Fruit fly (Drosophila melanogaster) whole organism, embryonic: ENCODE measurements around the gene Rab18.

ENCODE experiments used
- BEAF-32 ChIP-seq: fragments of 200-800 bp; sonication (Bioruptor generic); optimal IDR thresholded peaks from 3 replicates; lab custom pipeline; 2017; ENCODE audit warnings: missing biosample characterization, missing genetic modification characterization, mild to moderate bottlenecking, moderate library complexity, missing genetic modification reagents
- CG10366 ChIP-seq: fragments of 200-800 bp; sonication (Bioruptor generic); IDR thresholded peaks from 2 replicates; pipeline ENCODE4 v1.3.6; 2022; ENCODE audit warnings: missing biosample characterization, missing genetic modification characterization
- CG11398 ChIP-seq: fragments of 200-800 bp; sonication (Bioruptor generic); optimal IDR thresholded peaks from 2 replicates; lab custom pipeline; 2016; ENCODE audit warnings: missing biosample characterization, missing genetic modification characterization
- CG11695 ChIP-seq: fragments of 200-800 bp; sonication (Bioruptor generic); IDR thresholded peaks from 3 replicates; pipeline ENCODE4 v1.3.6; 2022; ENCODE audit warnings: missing biosample characterization, missing genetic modification characterization
- CG11723 ChIP-seq: fragments of 200-800 bp; sonication (Bioruptor generic); optimal IDR thresholded peaks from 2 replicates; lab custom pipeline; 2017; ENCODE audit warnings: missing biosample characterization, mild to moderate bottlenecking, missing genetic modification characterization
- CG12659 ChIP-seq: fragments of 200-800 bp; sonication (Bioruptor generic); optimal IDR thresholded peaks from 3 replicates; lab custom pipeline; 2017; ENCODE audit warnings: mild to moderate bottlenecking, missing biosample characterization, missing genetic modification reagents, missing genetic modification characterization
- CG14965 ChIP-seq: fragments of 200-800 bp; sonication (Bioruptor generic); optimal IDR thresholded peaks from 2 replicates; lab custom pipeline; 2016; ENCODE audit warnings: missing biosample characterization, missing genetic modification characterization, borderline replicate concordance
- CG15011 ChIP-seq: fragments of 200-800 bp; sonication (Bioruptor generic); optimal IDR thresholded peaks from 3 replicates; lab custom pipeline; 2018; ENCODE audit warnings: missing biosample characterization, mild to moderate bottlenecking, missing genetic modification characterization
- CG15269 ChIP-seq: fragments of 200-800 bp; sonication (Bioruptor generic); optimal IDR thresholded peaks from 2 replicates; lab custom pipeline; 2018; ENCODE audit warnings: missing biosample characterization, mild to moderate bottlenecking, missing genetic modification characterization, moderate library complexity
- CG1529 ChIP-seq: fragments of 200-800 bp; sonication (Bioruptor generic); optimal IDR thresholded peaks from 3 replicates; lab custom pipeline; 2018; ENCODE audit warnings: missing biosample characterization, missing genetic modification characterization
- CG18599 ChIP-seq: fragments of 200-800 bp; sonication (Bioruptor generic); optimal IDR thresholded peaks from 3 replicates; lab custom pipeline; 2017; ENCODE audit warnings: missing biosample characterization, missing genetic modification characterization, mild to moderate bottlenecking, moderate library complexity, missing genetic modification reagents
- CG18764 ChIP-seq: fragments of 200-800 bp; sonication (Bioruptor generic); optimal IDR thresholded peaks from 3 replicates; lab custom pipeline; 2016; ENCODE audit warnings: missing biosample characterization, missing genetic modification characterization
- CG30020 ChIP-seq: fragments of 200-800 bp; optimal IDR thresholded peaks from 2 replicates; lab custom pipeline; 2019; ENCODE audit warnings: missing biosample characterization, mild to moderate bottlenecking, missing genetic modification characterization, moderate library complexity
- CG31441 ChIP-seq: fragments of 200-800 bp; sonication (Bioruptor generic); IDR thresholded peaks from 2 replicates; pipeline ENCODE4 v1.3.6; 2022; ENCODE audit warnings: missing biosample characterization, missing genetic modification characterization
- CG3281 ChIP-seq: fragments of 200-800 bp; sonication (Bioruptor generic); optimal IDR thresholded peaks from 3 replicates; lab custom pipeline; 2017; ENCODE audit warnings: missing biosample characterization, mild to moderate bottlenecking, missing genetic modification characterization
- CG3407 ChIP-seq: fragments of 200-800 bp; sonication (Bioruptor generic); optimal IDR thresholded peaks from 2 replicates; lab custom pipeline; 2018; ENCODE audit warnings: missing biosample characterization, mild to moderate bottlenecking, missing genetic modification characterization
- CG3847 ChIP-seq: fragments of 200-800 bp; sonication (Bioruptor generic); IDR thresholded peaks from 2 replicates; pipeline ENCODE4 v1.3.6; 2022; ENCODE audit warnings: missing biosample characterization, missing genetic modification characterization
- CG4404 ChIP-seq: fragments of 200-800 bp; sonication (Bioruptor generic); IDR thresholded peaks from 2 replicates; pipeline ENCODE4 v1.3.6; 2022; ENCODE audit warnings: missing biosample characterization, missing genetic modification characterization
- CG4707 ChIP-seq: fragments of 200-800 bp; sonication (Bioruptor generic); optimal IDR thresholded peaks from 2 replicates; lab custom pipeline; 2018; ENCODE audit warnings: missing biosample characterization, mild to moderate bottlenecking, missing genetic modification characterization, moderate library complexity
- CG6272 ChIP-seq: fragments of 200-800 bp; sonication (Bioruptor generic); IDR thresholded peaks from 2 replicates; pipeline ENCODE4 v1.3.6; 2022; ENCODE audit warnings: missing biosample characterization, missing genetic modification characterization
- CG6683 ChIP-seq: fragments of 200-800 bp; sonication (Bioruptor generic); optimal IDR thresholded peaks from 2 replicates; lab custom pipeline; 2017; ENCODE audit warnings: missing biosample characterization, mild to moderate bottlenecking, missing genetic modification characterization, missing genetic modification reagents
- CG7786 ChIP-seq: fragments of 200-800 bp; sonication (Bioruptor generic); optimal IDR thresholded peaks from 2 replicates; lab custom pipeline; 2016; ENCODE audit warnings: missing biosample characterization, missing genetic modification characterization
- CkIIα-i1 ChIP-seq: fragments of 200-800 bp; sonication (Bioruptor generic); IDR thresholded peaks from 2 replicates; pipeline ENCODE4 v1.3.6; 2022; ENCODE audit warnings: missing biosample characterization, missing genetic modification characterization
- D ChIP-seq, 2 experiments: fragments of 200-800 bp in 1 of 2; fragments of >200 bp in 1 of 2; sonication (Bioruptor generic) in 1 of 2; optimal IDR thresholded peaks; 2 replicates in 1 of 2; 3 replicates in 1 of 2; lab custom pipeline; 2017; ENCODE audit warnings: mild to moderate bottlenecking in 1 of 2, missing biosample characterization in 1 of 2, missing genetic modification characterization in 1 of 2, missing genetic modification reagents in 1 of 2
- E2f1 ChIP-seq: fragments of 200-800 bp; sonication (Bioruptor generic); IDR thresholded peaks from 2 replicates; pipeline ENCODE4 v1.3.6; 2022; ENCODE audit warnings: missing biosample characterization, missing genetic modification characterization
- HLH54F ChIP-seq: fragments of 200-800 bp; sonication (Bioruptor generic); optimal IDR thresholded peaks from 3 replicates; lab custom pipeline; 2016; ENCODE audit warnings: missing biosample characterization, missing genetic modification characterization
- Meics ChIP-seq: fragments of 200-800 bp; sonication (Bioruptor generic); optimal IDR thresholded peaks from 2 replicates; lab custom pipeline; 2017; ENCODE audit warnings: missing biosample characterization, mild to moderate bottlenecking, missing genetic modification characterization
- NC2α ChIP-seq: fragments of 200-800 bp; sonication (Bioruptor generic); optimal IDR thresholded peaks from 2 replicates; lab custom pipeline; 2016; ENCODE audit warnings: missing biosample characterization, missing genetic modification characterization
- NC2β ChIP-seq: fragments of 200-800 bp; sonication (Bioruptor generic); optimal IDR thresholded peaks from 2 replicates; lab custom pipeline; 2016; ENCODE audit warnings: missing biosample characterization, missing genetic modification characterization
- NfI ChIP-seq: fragments of 200-800 bp; sonication (Bioruptor generic); optimal IDR thresholded peaks from 3 replicates; lab custom pipeline; 2018; ENCODE audit warnings: missing biosample characterization, mild to moderate bottlenecking, missing genetic modification characterization, moderate library complexity
- Opbp ChIP-seq: fragments of 200-800 bp; sonication (Bioruptor generic); IDR thresholded peaks from 3 replicates; pipeline ENCODE4 v1.3.6; 2022; ENCODE audit warnings: missing biosample characterization, missing genetic modification characterization; ENCODE audit not compliant: partially characterized antibody
- Optix ChIP-seq: fragments of 200-800 bp; sonication (Bioruptor generic); IDR thresholded peaks from 3 replicates; pipeline ENCODE4 v1.3.6; 2022; ENCODE audit warnings: missing biosample characterization, missing genetic modification characterization
- Sry-δ ChIP-seq: fragments of 200-800 bp; sonication (Bioruptor generic); optimal IDR thresholded peaks from 2 replicates; lab custom pipeline; 2016; ENCODE audit warnings: missing biosample characterization, missing genetic modification characterization
- Ssrp ChIP-seq: fragments of 200-800 bp; sonication (Bioruptor generic); optimal IDR thresholded peaks from 2 replicates; lab custom pipeline; 2018; ENCODE audit warnings: missing biosample characterization, mild to moderate bottlenecking, missing genetic modification characterization, moderate library complexity
- cg ChIP-seq: fragments of 200-800 bp; sonication (Bioruptor generic); optimal IDR thresholded peaks from 3 replicates; lab custom pipeline; 2019; ENCODE audit warnings: missing biosample characterization, mild to moderate bottlenecking, missing genetic modification characterization, moderate library complexity
- crp ChIP-seq, 2 experiments: fragments of 200-800 bp; sonication (Bioruptor generic); optimal IDR thresholded peaks; 2 replicates in 1 of 2; 3 replicates in 1 of 2; lab custom pipeline; 2017; ENCODE audit warnings: missing biosample characterization in 2 of 2, missing genetic modification characterization in 2 of 2, mild to moderate bottlenecking in 1 of 2, moderate library complexity in 1 of 2
- dimm ChIP-seq: fragments of 200-800 bp; sonication (Bioruptor generic); IDR thresholded peaks from 2 replicates; pipeline ENCODE4 v1.3.6; 2022; ENCODE audit warnings: missing biosample characterization, missing genetic modification characterization
- fd3F ChIP-seq: fragments of 200-800 bp; sonication (Bioruptor generic); optimal IDR thresholded peaks from 2 replicates; lab custom pipeline; 2018; ENCODE audit warnings: missing biosample characterization, mild to moderate bottlenecking, missing genetic modification characterization, moderate library complexity
- kah ChIP-seq: fragments of 200-800 bp; sonication (Bioruptor generic); optimal IDR thresholded peaks from 2 replicates; lab custom pipeline; 2018; ENCODE audit warnings: missing biosample characterization, mild to moderate bottlenecking, missing genetic modification characterization
- klu ChIP-seq: fragments of 200-800 bp; sonication (Bioruptor generic); IDR thresholded peaks from 2 replicates; pipeline ENCODE4 v1.3.6; 2022; ENCODE audit warnings: missing biosample characterization, missing genetic modification characterization
- lbe ChIP-seq: fragments of 200-800 bp; sonication (Bioruptor generic); optimal IDR thresholded peaks from 2 replicates; lab custom pipeline; 2016; ENCODE audit warnings: missing biosample characterization, mild to moderate bottlenecking, missing genetic modification characterization
- lov ChIP-seq, 2 experiments: fragments of 200-800 bp in 1 of 2; fragments of >200 bp in 1 of 2; sonication (Bioruptor generic) in 1 of 2; IDR thresholded peaks in 1 of 2; optimal IDR thresholded peaks in 1 of 2; 2 replicates in 1 of 2; 3 replicates in 1 of 2; pipeline versions ENCODE4 v1.3.6 to Lab custom; 2017 to 2022; ENCODE audit warnings: missing biosample characterization in 1 of 2, missing genetic modification characterization in 1 of 2
- nau ChIP-seq: fragments of 200-800 bp; sonication (Bioruptor generic); optimal IDR thresholded peaks from 3 replicates; lab custom pipeline; 2017; ENCODE audit warnings: missing biosample characterization, mild to moderate bottlenecking, missing genetic modification characterization, missing genetic modification reagents
- nerfin-2 ChIP-seq: fragments of 200-800 bp; sonication (Bioruptor generic); IDR thresholded peaks from 2 replicates; pipeline ENCODE4 v1.3.6; 2022; ENCODE audit warnings: missing biosample characterization, missing genetic modification characterization; ENCODE audit not compliant: partially characterized antibody
- org-1 ChIP-seq: fragments of 200-800 bp; sonication (Bioruptor generic); optimal IDR thresholded peaks from 2 replicates; lab custom pipeline; 2017; ENCODE audit warnings: missing biosample characterization, missing genetic modification characterization
- peb ChIP-seq: fragments of 200-800 bp; sonication (Bioruptor generic); IDR thresholded peaks from 2 replicates; pipeline ENCODE4 v1.3.6; 2022; ENCODE audit warnings: missing biosample characterization, missing genetic modification characterization
- phol ChIP-seq: fragments of 200-800 bp; sonication (Bioruptor generic); optimal IDR thresholded peaks from 3 replicates; lab custom pipeline; 2018; ENCODE audit warnings: missing biosample characterization, mild to moderate bottlenecking, missing genetic modification characterization, moderate library complexity
- ro ChIP-seq: fragments of 200-800 bp; sonication (Bioruptor generic); IDR thresholded peaks from 2 replicates; pipeline ENCODE4 v1.3.6; 2022; ENCODE audit warnings: missing biosample characterization, missing genetic modification characterization
- trh ChIP-seq: fragments of 200-800 bp; sonication (Bioruptor generic); optimal IDR thresholded peaks from 2 replicates; lab custom pipeline; 2016; ENCODE audit warnings: missing biosample characterization, missing genetic modification characterization

Gene Rab18

DNA sequence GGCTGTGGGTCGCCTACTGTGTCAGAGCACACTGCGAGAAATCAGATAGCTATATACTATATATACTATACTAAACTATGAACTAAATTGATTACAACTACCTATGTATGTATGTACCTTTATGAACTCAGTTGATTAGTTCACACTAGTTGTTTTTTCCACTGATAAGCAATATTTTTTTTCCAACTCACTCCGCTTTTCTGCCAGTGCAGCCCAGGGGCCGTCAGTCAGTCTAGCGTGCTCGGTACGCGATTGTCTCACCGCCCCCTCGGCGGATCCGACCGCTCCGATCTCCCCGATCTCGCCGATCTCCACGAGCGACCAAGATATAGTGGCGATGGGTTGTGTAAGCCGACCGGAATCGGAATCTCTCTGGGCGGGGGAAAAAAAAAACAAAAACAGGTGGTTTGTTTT is 34.3 kb upstream of the Rab18 start (continued):
- TF ChIP-seq D (optimal IDR thresholded peaks at IDR 0.05; lab: Kevin White, UChicago) (no peak), D (GFP tag; optimal IDR thresholded peaks at IDR 0.05; lab: Kevin White, UChicago) (peak; percentile 70), CG11723 (GFP tag; lab: Kevin White, UChicago) (peak; percentile 37), Ssrp (tag; lab: Kevin White, UChicago) (peak; percentile 59), CG3847 (peak; percentile 84), NfI (GFP tag; lab: Kevin White, UChicago) (peak; percentile 67), CG1529 (GFP tag; lab: Kevin White, UChicago) (peak; percentile 44), kah (peak; percentile 73), E2f1 (peak; percentile 88), NC2β (peak; percentile 11), nerfin-2 (GFP tag; lab: Robert Waterston, UW) (no peak), Opbp (GFP tag; lab: Robert Waterston, UW) (no peak), ro (GFP tag; lab: Robert Waterston, UW) (peak; percentile 80), CG18599 (peak; percentile 94), CG6683 (peak; percentile 74), Meics (GFP tag; lab: Kevin White, UChicago) (peak; percentile 90), lov (optimal IDR thresholded peaks at IDR 0.05; lab: Kevin White, UChicago) (no peak), lov (GFP tag; IDR thresholded peaks at IDR 0.05; lab: Robert Waterston, UW) (peak; percentile 81; the same call in 2 of the 3 replicates), dimm (GFP tag; lab: Robert Waterston, UW) (peak; percentile 63; the same call in 1 of the 2 replicates), org-1 (GFP tag; lab: Kevin White, UChicago) (peak; percentile 84), BEAF-32 (no peak), phol (tag; lab: Kevin White, UChicago) (peak; percentile 82), fd3F (peak; percentile 68), CkIIα-i1 (GFP tag; lab: Robert Waterston, UW) (0 out of 2 replicates have a peak, but pooled peaks have one; percentile 47), NC2α (GFP tag; lab: Kevin White, UChicago) (no peak), CG15269 (peak; percentile 84), cg (GFP tag; lab: Kevin White, UChicago) (no peak), CG11398 (GFP tag; lab: Kevin White, UChicago) (no peak), CG10366 (GFP tag; lab: Robert Waterston, UW) (peak; percentile 82), CG4707 (no peak), CG7786 (peak; percentile 41), CG15011 (GFP tag; lab: Kevin White, UChicago) (peak; percentile 73), CG18764 (GFP tag; lab: Kevin White, UChicago) (peak; percentile 58), nau (no peak), CG11695 (GFP tag; lab: Robert Waterston, UW) (peak; percentile 90), HLH54F (GFP tag; lab: Kevin White, UChicago) (peak; percentile 43), Sry-δ (peak; percentile 30), CG31441 (GFP tag; lab: Robert Waterston, UW) (peak; percentile 86), peb (GFP tag; lab: Robert Waterston, UW) (peak; percentile 82), trh (GFP tag; lab: Kevin White, UChicago) (peak; percentile 43), CG12659 (GFP tag; lab: Kevin White, UChicago) (peak; percentile 79), Optix (peak; percentile 86), CG3281 (GFP tag; lab: Kevin White, UChicago) (peak; percentile 88), CG6272 (GFP tag; lab: Robert Waterston, UW) (peak; percentile 84), CG4404 (peak; percentile 83), lbe (GFP tag; lab: Kevin White, UChicago) (no peak), CG3407 (GFP tag; lab: Kevin White, UChicago) (peak; percentile 56), CG14965 (GFP tag; lab: Kevin White, UChicago) (no peak), crp (GFP tag; optimal IDR thresholded peaks at IDR 0.05; lab: Kevin White, UChicago) (peak in 1 of 2 experiments; percentile 25), CG30020 (tag; lab: Kevin White, UChicago) (no peak), klu (GFP tag; lab: Robert Waterston, UW) (peak; percentile 90)
